Fruit fly (Drosophila melanogaster) whole organism, adult: ENCODE results near the gene CG2854.

Source experiments
- CG14711 ChIP-seq: fragments of 200-800 bp; sonication (Bioruptor generic); optimal IDR thresholded peaks from 2 replicates; lab custom pipeline; 2018; ENCODE audit warnings: missing biosample characterization, mild to moderate bottlenecking, missing genetic modification characterization, moderate library complexity
- CG33017 ChIP-seq: fragments of 200-800 bp; sonication (Bioruptor generic); optimal IDR thresholded peaks from 2 replicates; lab custom pipeline; 2018; ENCODE audit warnings: missing biosample characterization, mild to moderate bottlenecking, missing genetic modification characterization, moderate library complexity
- CG5204 ChIP-seq: fragments of 200-800 bp; sonication (Bioruptor generic); optimal IDR thresholded peaks from 2 replicates; lab custom pipeline; 2016; ENCODE audit warnings: missing biosample characterization, missing genetic modification characterization
- CG7045 ChIP-seq: fragments of 200-800 bp; sonication (Bioruptor generic); optimal IDR thresholded peaks from 2 replicates; lab custom pipeline; 2017; ENCODE audit warnings: missing biosample characterization, mild to moderate bottlenecking, missing genetic modification characterization
- Clk ChIP-seq: fragments of 200-800 bp; sonication (Bioruptor generic); optimal IDR thresholded peaks from 2 replicates; lab custom pipeline; 2017; ENCODE audit warnings: missing biosample characterization, missing genetic modification characterization
- Crg-1 ChIP-seq: fragments of 200-800 bp; sonication (Bioruptor generic); optimal IDR thresholded peaks from 2 replicates; lab custom pipeline; 2016; ENCODE audit warnings: missing biosample characterization, missing genetic modification characterization
- Hr96 ChIP-seq: fragments of 200-800 bp; sonication (Bioruptor generic); optimal IDR thresholded peaks from 2 replicates; lab custom pipeline; 2016; ENCODE audit warnings: missing biosample characterization, missing genetic modification characterization
- Mnt ChIP-seq: fragments of 200-800 bp; sonication (Bioruptor generic); optimal IDR thresholded peaks from 2 replicates; lab custom pipeline; 2016; ENCODE audit warnings: missing biosample characterization, mild to moderate bottlenecking, missing genetic modification characterization
- bab1 ChIP-seq: fragments of 200-800 bp; sonication (Bioruptor generic); optimal IDR thresholded peaks from 3 replicates; lab custom pipeline; 2019; ENCODE audit warnings: missing biosample characterization, mild to moderate bottlenecking, missing genetic modification characterization, moderate library complexity
- cic ChIP-seq: fragments of 200-800 bp; sonication (Bioruptor generic); optimal IDR thresholded peaks from 2 replicates; lab custom pipeline; 2017; ENCODE audit warnings: missing biosample characterization, mild to moderate bottlenecking, missing genetic modification characterization, moderate library complexity
- cnc ChIP-seq, 2 experiments: fragments of >200 bp; optimal IDR thresholded peaks; 2 replicates each; lab custom pipeline; 2017
- kay ChIP-seq: fragments of 200-800 bp; sonication (Bioruptor generic); peaks from one replicate; lab custom pipeline; 2016; ENCODE audit warnings: missing biosample characterization, missing genetic modification characterization, borderline replicate concordance
- ovo ChIP-seq: fragments of 200-800 bp; sonication (Bioruptor generic); optimal IDR thresholded peaks from 2 replicates; lab custom pipeline; 2016; ENCODE audit warnings: missing biosample characterization, missing genetic modification characterization
- tj ChIP-seq: fragments of 200-800 bp; sonication (Bioruptor generic); optimal IDR thresholded peaks from 3 replicates; lab custom pipeline; 2017; ENCODE audit warnings: missing biosample characterization, mild to moderate bottlenecking, missing genetic modification characterization, moderate library complexity

DNA sequence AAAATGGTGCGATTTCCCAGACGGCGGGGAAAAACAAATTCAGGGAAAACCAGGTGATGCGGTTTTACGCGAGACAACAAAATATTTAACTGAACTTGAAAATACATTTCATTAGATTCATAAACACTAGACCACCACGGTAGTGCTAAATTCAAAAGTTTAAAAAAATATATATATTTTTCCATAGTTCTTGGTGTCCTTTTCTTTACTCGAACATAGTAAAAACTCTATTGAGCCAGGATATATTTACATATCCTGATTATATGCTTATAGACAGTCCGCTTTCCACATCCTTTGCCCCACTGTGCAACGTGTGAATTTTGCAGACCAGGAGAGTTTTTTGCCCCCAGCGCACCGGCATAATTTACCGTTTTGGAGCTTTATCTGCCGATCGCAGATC, 38.5 kb downstream of the CG2854 start:
- TF ChIP-seq Hr96 (no peak), ovo (GFP tag; lab: Kevin White, UChicago) (no peak), Crg-1 (GFP tag; lab: Kevin White, UChicago) (no peak), CG33017 (no peak), Clk (GFP tag; lab: Kevin White, UChicago) (no peak), bab1 (GFP tag; lab: Kevin White, UChicago) (peak; percentile 14), cic (no peak), cnc (optimal IDR thresholded peaks at IDR 0.05; lab: Kevin White, UChicago) (no peak), CG7045 (GFP tag; lab: Kevin White, UChicago) (no peak), Mnt (no peak), kay (GFP tag; lab: Kevin White, UChicago) (no peak), tj (GFP tag; lab: Kevin White, UChicago) (no peak), CG5204 (GFP tag; lab: Kevin White, UChicago) (no peak), CG14711 (no peak)
